Worm (Caenorhabditis elegans): ENCODE measurements around the gene F13A7.14.

The F13A7.14 gene

DNA sequence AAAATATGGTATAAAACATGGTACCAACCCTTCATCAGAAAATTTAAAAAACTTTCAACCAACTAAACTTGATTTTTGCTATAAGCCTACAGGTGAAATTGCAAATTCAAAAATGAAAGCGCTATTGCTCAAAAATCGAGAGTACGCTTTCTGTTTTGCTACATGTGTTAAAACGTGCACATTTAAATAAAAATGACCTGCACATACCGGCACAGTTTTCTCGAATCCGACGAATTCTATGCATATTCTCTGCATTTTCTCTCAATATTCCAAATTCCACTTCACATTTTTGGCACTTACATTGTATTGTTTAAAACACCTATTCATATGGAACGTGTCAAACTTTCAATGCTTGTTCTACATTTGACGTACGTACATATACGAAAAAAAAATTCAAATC is 8.8 kb downstream of the F13A7.14 start, which contains the start of gene srh-145:
Gene srh-145 (plus strand): TSS at position 193 of the 400 bp plus-strand sequence.
- TF ChIP-seq swsn-7 (tag; optimal IDR thresholded peaks at IDR 0.05) (no peak), ceh-63 (GFP tag; optimal IDR thresholded peaks at IDR 0.05) (no peak), nhr-11 (tag; optimal IDR thresholded peaks at IDR 0.05) (no peak), mdl-1 (tag; optimal IDR thresholded peaks at IDR 0.05) (no peak), nhr-47 (tag; optimal IDR thresholded peaks at IDR 0.05) (no peak)

DNA sequence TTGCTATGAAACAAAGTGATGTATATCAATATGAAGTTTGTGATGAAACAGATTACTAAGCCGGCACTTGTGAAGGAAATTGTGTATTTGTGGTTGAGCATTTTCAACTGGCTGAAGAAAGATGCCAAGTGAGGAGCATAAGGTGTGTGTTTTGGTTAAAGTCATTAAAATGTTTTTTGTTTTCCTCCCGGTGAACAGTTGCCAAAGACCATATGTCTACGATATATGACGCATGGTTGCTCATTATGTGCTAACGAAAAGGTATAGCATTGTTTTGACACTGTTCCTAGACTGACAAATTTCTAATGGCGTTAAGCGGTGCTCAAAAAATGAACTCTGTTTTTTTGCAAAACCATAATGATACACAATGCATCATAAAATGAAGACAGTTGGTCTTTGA is 15.3 kb downstream of the F13A7.14 start, which contains the start of gene str-55:
Gene str-55 (minus strand): TSS at position 101 of the 400 bp plus-strand sequence.
- TF ChIP-seq sup-37 (GFP tag; optimal IDR thresholded peaks at IDR 0.05), result no peak

DNA sequence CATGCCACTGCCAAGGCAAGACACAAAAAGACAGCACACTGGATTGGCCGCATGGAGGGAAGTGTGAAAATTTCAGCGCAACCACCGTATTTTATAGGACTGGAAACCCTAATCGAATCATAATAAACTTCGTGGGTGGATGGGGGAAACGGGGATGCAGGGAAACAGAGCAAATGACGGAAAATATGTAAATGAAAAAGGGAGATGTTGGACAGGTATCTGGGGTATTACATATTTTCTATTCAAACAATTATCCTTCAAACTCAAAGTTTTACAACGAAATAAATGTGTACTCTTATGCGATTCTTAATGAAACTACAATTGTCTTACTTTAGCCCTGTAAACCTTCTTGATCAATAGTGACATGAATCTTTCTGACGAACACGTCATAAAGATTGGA is 18.1 kb downstream of the F13A7.14 start, which contains the start of gene F26D2.16:
Gene F26D2.16 (minus strand): TSS at position 101 of the 400 bp plus-strand sequence.
- TF ChIP-seq ztf-11 (tag; optimal IDR thresholded peaks at IDR 0.05) (no peak), lsy-2 (tag; optimal IDR thresholded peaks at IDR 0.05) (no peak), blmp-1 (tag; optimal IDR thresholded peaks at IDR 0.05) (no peak), unc-98 (GFP tag; IDR thresholded peaks at IDR 0.05) (no peak), hlh-17 (GFP tag; optimal IDR thresholded peaks at IDR 0.05; ENCODE audit: borderline replicate concordance) (no peak), skn-1 (tag; optimal IDR thresholded peaks at IDR 0.05) (no peak), mef-2 (tag; optimal IDR thresholded peaks at IDR 0.05) (no peak), ceh-8 (GFP tag; optimal IDR thresholded peaks at IDR 0.05) (no peak), nhr-20 (tag; optimal IDR thresholded peaks at IDR 0.05) (no peak), lir-3 (tag; optimal IDR thresholded peaks at IDR 0.05; ENCODE audit: poor library complexity) (no peak), tlp-1 (tag; optimal IDR thresholded peaks at IDR 0.05) (no peak), mab-9 (GFP tag; IDR thresholded peaks at IDR 0.05) (no peak), unc-130 (tag; optimal IDR thresholded peaks at IDR 0.05) (no peak), hpl-2 (GFP tag; optimal IDR thresholded peaks at IDR 0.05) (no peak), pag-3 (tag; optimal IDR thresholded peaks at IDR 0.05; ENCODE audit: borderline replicate concordance, insufficient read depth) (no peak), egl-13 (tag; optimal IDR thresholded peaks at IDR 0.05) (no peak), snpc-4 (tag; optimal IDR thresholded peaks at IDR 0.05) (no peak), nhr-77 (tag; optimal IDR thresholded peaks at IDR 0.05) (no peak), nhr-11 (tag; optimal IDR thresholded peaks at IDR 0.05) (no peak), fkh-10 (GFP tag; optimal IDR thresholded peaks at IDR 0.05) (no peak)

DNA sequence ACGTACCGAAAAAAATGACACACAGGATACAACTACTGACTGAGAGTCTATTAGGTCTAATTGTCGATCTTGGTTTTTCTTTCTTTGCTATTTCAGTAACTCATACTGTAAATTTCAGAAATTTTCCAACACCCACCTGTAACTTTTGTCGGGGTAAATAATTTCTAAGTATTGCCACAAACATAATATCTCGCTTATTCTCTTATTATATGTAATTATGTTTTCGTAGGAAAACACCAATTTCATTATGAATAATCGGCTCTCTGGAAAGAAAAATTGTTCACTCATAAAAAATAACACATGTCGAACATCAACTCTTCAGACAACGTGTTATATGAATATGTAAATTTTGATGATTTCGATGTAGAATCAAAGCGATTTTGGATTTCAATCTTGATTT is 19.0 kb downstream of the F13A7.14 start, which contains the start of gene srw-48:
Gene srw-48 (plus strand): TSS at position 301 of the 400 bp plus-strand sequence.
- TF ChIP-seq nhr-20 (tag; optimal IDR thresholded peaks at IDR 0.05) (no peak), egl-27 (tag; optimal IDR thresholded peaks at IDR 0.05) (no peak), nhr-28 (tag; optimal IDR thresholded peaks at IDR 0.05) (no peak), nhr-85 (tag) (no peak), sup-37 (GFP tag; optimal IDR thresholded peaks at IDR 0.05) (no peak), pag-3 (tag; optimal IDR thresholded peaks at IDR 0.05; ENCODE audit: borderline replicate concordance, insufficient read depth) (no peak), zag-1 (tag; optimal IDR thresholded peaks at IDR 0.05) (no peak), pax-3 (tag; optimal IDR thresholded peaks at IDR 0.05) (no peak), Y116A8C.19 (tag; optimal IDR thresholded peaks at IDR 0.05; ENCODE audit: borderline replicate concordance) (no peak), fkh-10 (GFP tag; optimal IDR thresholded peaks at IDR 0.05) (no peak), lin-35 (GFP tag; optimal IDR thresholded peaks at IDR 0.05) (no peak), jun-1 (tag; optimal IDR thresholded peaks at IDR 0.05) (no peak), efl-1 (optimal IDR thresholded peaks at IDR 0.05) (no peak), efl-1 (GFP tag; optimal IDR thresholded peaks at IDR 0.05 in 1 of 2) (no peak), xbp-1 (tag; optimal IDR thresholded peaks at IDR 0.05) (no peak), dpl-1 (GFP tag; optimal IDR thresholded peaks at IDR 0.05) (no peak), ceh-88 (GFP tag; IDR thresholded peaks at IDR 0.05) (no peak)
